Fruit fly (Drosophila melanogaster) whole organism, pupa: ENCODE results near the gene CG9799.

Experiments used
- CG15710 ChIP-seq: fragments of 200-800 bp; sonication (Bioruptor generic); optimal IDR thresholded peaks from 2 replicates; lab custom pipeline; 2018; ENCODE audit warnings: missing biosample characterization, mild to moderate bottlenecking, missing genetic modification characterization, moderate library complexity
- CG17806 ChIP-seq: fragments of 200-800 bp; sonication (Bioruptor generic); optimal IDR thresholded peaks from 2 replicates; lab custom pipeline; 2018; ENCODE audit warnings: missing biosample characterization, mild to moderate bottlenecking, missing genetic modification characterization, moderate library complexity
- Ets98B ChIP-seq: fragments of 200-800 bp; sonication (Bioruptor generic); IDR thresholded peaks from 2 replicates; pipeline ENCODE4 v1.3.6; 2022; ENCODE audit warnings: missing biosample characterization, missing genetic modification characterization

- TF ChIP-seq CG15710 (no peak), CG17806 (tag; lab: Kevin White, UChicago) (no peak), Ets98B (GFP tag; lab: Robert Waterston, UW) (no peak)
Measured at dm6 chr3R:13404841-13405441, 16.4 kb upstream of the CG9799 start, which contains the start of gene yellow-e3.
